Fruit fly (Drosophila melanogaster) whole organism, wandering third instar larva: ENCODE results near the gene Sec5.

Experiments
- Abd-B ChIP-seq: fragments of >200 bp; optimal IDR thresholded peaks from 2 replicates; lab custom pipeline; 2017; ENCODE audit warnings: missing biosample characterization, missing genetic modification characterization
- CG32264 ChIP-seq: fragments of 200-800 bp; sonication (Bioruptor generic); optimal IDR thresholded peaks from 2 replicates; lab custom pipeline; 2016; ENCODE audit warnings: missing biosample characterization, missing genetic modification characterization
- Dfd ChIP-seq: fragments of >200 bp; optimal IDR thresholded peaks from 2 replicates; lab custom pipeline; 2017; ENCODE audit warnings: missing biosample characterization, missing genetic modification characterization
- Dif ChIP-seq: fragments of 200-275, 200-300 bp; sonication (Bioruptor generic); optimal IDR thresholded peaks from 2 replicates; lab custom pipeline; 2018; ENCODE audit warnings: missing biosample characterization, missing genetic modification characterization; ENCODE audit not compliant: partially characterized antibody
- HLH106 ChIP-seq: fragments of 200-800 bp; optimal IDR thresholded peaks from 3 replicates; lab custom pipeline; 2019; ENCODE audit warnings: missing biosample characterization, mild to moderate bottlenecking, missing genetic modification characterization, moderate library complexity
- Hnf4 ChIP-seq: fragments of 200-800 bp; sonication (Bioruptor generic); optimal IDR thresholded peaks from 2 replicates; lab custom pipeline; 2016; ENCODE audit warnings: missing biosample characterization, mild to moderate bottlenecking, missing genetic modification characterization
- Hr78 ChIP-seq: fragments of >200 bp; optimal IDR thresholded peaks from 2 replicates; lab custom pipeline; 2017; ENCODE audit warnings: missing biosample characterization, missing genetic modification characterization
- Hr83 ChIP-seq: fragments of 200-300 bp; sonication (Bioruptor generic); optimal IDR thresholded peaks from 2 replicates; lab custom pipeline; 2016; ENCODE audit warnings: missing biosample characterization, mild to moderate bottlenecking, missing genetic modification characterization, moderate library complexity; ENCODE audit not compliant: poor library complexity, severe bottlenecking
- Jra ChIP-seq: sonication (Bioruptor generic); optimal IDR thresholded peaks from 2 replicates; lab custom pipeline; 2016; ENCODE audit warnings: missing biosample characterization, missing genetic modification characterization
- Myc ChIP-seq: fragments of >200 bp; optimal IDR thresholded peaks from 2 replicates; lab custom pipeline; 2017
- N ChIP-seq: fragments of >200 bp; optimal IDR thresholded peaks from 2 replicates; lab custom pipeline; 2018; ENCODE audit warnings: missing biosample characterization, missing external identifiers, missing genetic modification characterization
- OdsH ChIP-seq: fragments of 200-800 bp; sonication (Bioruptor generic); optimal IDR thresholded peaks from 2 replicates; lab custom pipeline; 2016; ENCODE audit warnings: missing biosample characterization, mild to moderate bottlenecking, missing genetic modification characterization
- Rel ChIP-seq, 2 experiments: fragments of 200-800 bp; sonication (Bioruptor generic) in 1 of 2; optimal IDR thresholded peaks; 2 replicates in 1 of 2; 3 replicates in 1 of 2; lab custom pipeline; 2016 to 2019; ENCODE audit warnings: mild to moderate bottlenecking in 2 of 2, missing biosample characterization in 2 of 2, missing genetic modification characterization in 2 of 2, moderate library complexity in 1 of 2
- br ChIP-seq: fragments of 200-800 bp; sonication (Bioruptor generic); optimal IDR thresholded peaks from 2 replicates; lab custom pipeline; 2016; ENCODE audit warnings: missing biosample characterization, missing genetic modification characterization
- brk ChIP-seq: fragments of 200-800 bp; sonication (Bioruptor generic); optimal IDR thresholded peaks from 2 replicates; lab custom pipeline; 2016; ENCODE audit warnings: missing biosample characterization, mild to moderate bottlenecking, missing genetic modification characterization
- dl ChIP-seq, 2 experiments: fragments of 175-275, 200-275 bp in 1 of 2; fragments of 200-275 bp in 1 of 2; sonication (Bioruptor generic); optimal IDR thresholded peaks; lab custom pipeline; 2018; ENCODE audit warnings: mild to moderate bottlenecking in 2 of 2, missing biosample characterization in 2 of 2, missing genetic modification characterization in 2 of 2, moderate library complexity in 2 of 2; ENCODE audit not compliant: partially characterized antibody in 2 of 2, insufficient read depth in 1 of 2
- dmrt93B ChIP-seq: fragments of 200-800 bp; sonication (Bioruptor generic); optimal IDR thresholded peaks from 2 replicates; lab custom pipeline; 2018; ENCODE audit warnings: missing biosample characterization, mild to moderate bottlenecking, missing genetic modification characterization
- dsf ChIP-seq: sonication (Bioruptor generic); optimal IDR thresholded peaks from 2 replicates; lab custom pipeline; 2016; ENCODE audit warnings: missing biosample characterization, missing genetic modification characterization, borderline replicate concordance
- ey ChIP-seq: fragments of 200-800 bp; sonication (Bioruptor generic); optimal IDR thresholded peaks from 2 replicates; lab custom pipeline; 2016; ENCODE audit warnings: missing biosample characterization, missing genetic modification characterization
- foxo ChIP-seq, 2 experiments: fragments of 200-800 bp; sonication (Bioruptor generic); optimal IDR thresholded peaks; 2 replicates in 1 of 2; 3 replicates in 1 of 2; lab custom pipeline; 2016 to 2017; ENCODE audit warnings: missing biosample characterization in 2 of 2, missing genetic modification characterization in 2 of 2
- h ChIP-seq: fragments of 200-800 bp; sonication (Bioruptor generic); optimal IDR thresholded peaks from 3 replicates; lab custom pipeline; 2016; ENCODE audit warnings: missing biosample characterization, mild to moderate bottlenecking, missing genetic modification characterization
- jim ChIP-seq: fragments of 175-275, 200-325 bp; sonication (Bioruptor generic); optimal IDR thresholded peaks from 2 replicates; lab custom pipeline; 2016; ENCODE audit warnings: missing biosample characterization, mild to moderate bottlenecking, missing genetic modification characterization
- lola ChIP-seq: fragments of >200 bp; optimal IDR thresholded peaks from 2 replicates; lab custom pipeline; 2017; ENCODE audit warnings: missing biosample characterization, missing genetic modification characterization
- pan ChIP-seq: fragments of >200 bp; optimal IDR thresholded peaks from 2 replicates; lab custom pipeline; 2017
- rgr ChIP-seq: fragments of 200-800 bp; sonication (Bioruptor generic); optimal IDR thresholded peaks from 3 replicates; lab custom pipeline; 2016; ENCODE audit warnings: missing biosample characterization, mild to moderate bottlenecking, missing genetic modification characterization
- sage ChIP-seq: fragments of 200-800 bp; sonication (Bioruptor generic); optimal IDR thresholded peaks from 2 replicates; lab custom pipeline; 2016; ENCODE audit warnings: missing biosample characterization, mild to moderate bottlenecking, missing genetic modification characterization
- sv ChIP-seq: fragments of 200-800 bp; sonication (Bioruptor generic); optimal IDR thresholded peaks from 3 replicates; lab custom pipeline; 2016; ENCODE audit warnings: missing biosample characterization, missing genetic modification characterization
- tai ChIP-seq: sonication (Bioruptor generic); optimal IDR thresholded peaks from 2 replicates; lab custom pipeline; 2016; ENCODE audit warnings: missing biosample characterization, missing genetic modification characterization
- usp ChIP-seq: fragments of >200 bp; optimal IDR thresholded peaks from 2 replicates; lab custom pipeline; 2017; ENCODE audit warnings: missing biosample characterization, missing genetic modification characterization
- woc ChIP-seq: sonication (Bioruptor generic); optimal IDR thresholded peaks from 2 replicates; lab custom pipeline; 2016; ENCODE audit warnings: missing biosample characterization, mild to moderate bottlenecking, missing genetic modification characterization

Gene Sec5

dm6 chr2L:3478034-3478880 lies 21.2 kb downstream of the Sec5 start, which contains the start of gene Thor (continued):
- no peak for TF ChIP-seq CG32264
- TF ChIP-seq Dif (GFP tag; lab: Kevin White, UChicago) = peak; percentile 91
- peak; percentile 74 for TF ChIP-seq h (GFP tag; lab: Kevin White, UChicago)
- peak; percentile 31 for TF ChIP-seq dsf (GFP tag; lab: Kevin White, UChicago)
- TF ChIP-seq dmrt93B (GFP tag; lab: Kevin White, UChicago) = no peak
- TF ChIP-seq brk (GFP tag; lab: Kevin White, UChicago) = no peak
- TF ChIP-seq Hr78 (GFP tag; lab: Kevin White, UChicago) = no peak
- TF ChIP-seq sage (GFP tag; lab: Kevin White, UChicago) = no peak
- no peak for TF ChIP-seq Myc
- peak; percentile 68 to 86 for TF ChIP-seq dl (GFP tag; optimal IDR thresholded peaks at IDR 0.05; lab: Kevin White, UChicago; ENCODE audit: insufficient read depth in 1 of 2, partially characterized antibody in 2 of 2)
- no peak for TF ChIP-seq tai (GFP tag; lab: Kevin White, UChicago)
- no peak for TF ChIP-seq lola
- TF ChIP-seq pan (lab: Kevin White, UChicago) = no peak
- TF ChIP-seq foxo (GFP tag; optimal IDR thresholded peaks at IDR 0.05; lab: Kevin White, UChicago) = peak; percentile 49 to 66
- TF ChIP-seq rgr (GFP tag; lab: Kevin White, UChicago) = peak; percentile 75
- no peak for TF ChIP-seq Dfd

dm6 chr2L:3479697-3480442 lies 22.8 kb downstream of the Sec5 start:
- TF ChIP-seq usp (GFP tag; lab: Kevin White, UChicago) (no peak), Rel (GFP tag; optimal IDR thresholded peaks at IDR 0.05; lab: Kevin White, UChicago) (no peak), Rel (tag; optimal IDR thresholded peaks at IDR 0.05; lab: Kevin White, UChicago) (peak; percentile 78), jim (GFP tag; lab: Kevin White, UChicago) (no peak), dmrt93B (GFP tag; lab: Kevin White, UChicago) (no peak), dsf (GFP tag; lab: Kevin White, UChicago) (no peak), h (GFP tag; lab: Kevin White, UChicago) (peak; percentile 62), pan (lab: Kevin White, UChicago) (no peak), ey (GFP tag; lab: Kevin White, UChicago) (no peak), N (GFP tag; lab: Kevin White, UChicago) (no peak), Hnf4 (GFP tag; lab: Kevin White, UChicago) (peak; percentile 26), Jra (GFP tag; lab: Kevin White, UChicago) (peak; percentile 51), Hr83 (GFP tag; lab: Kevin White, UChicago) (peak; percentile 50), woc (peak; percentile 53), Dfd (no peak), sage (GFP tag; lab: Kevin White, UChicago) (no peak)

- TF ChIP-seq Myc = peak; percentile 91
- peak; percentile 25 for TF ChIP-seq brk (GFP tag; lab: Kevin White, UChicago)
- TF ChIP-seq Hnf4 (GFP tag; lab: Kevin White, UChicago) = peak; percentile 27
- TF ChIP-seq ey (GFP tag; lab: Kevin White, UChicago) = no peak
These were observed 23.3 kb downstream of the Sec5 start for dm6 chr2L:3480443-3480839.

dm6 chr2L:3482037-3482436 lies 24.9 kb downstream of the Sec5 start:
- TF ChIP-seq Dif (GFP tag; lab: Kevin White, UChicago) = no peak
- no peak for TF ChIP-seq N (GFP tag; lab: Kevin White, UChicago)
- TF ChIP-seq OdsH (GFP tag; lab: Kevin White, UChicago) = no peak
- no peak for TF ChIP-seq ey (GFP tag; lab: Kevin White, UChicago)
- no peak for TF ChIP-seq HLH106 (tag; lab: Kevin White, UChicago)
- TF ChIP-seq br = no peak
- no peak for TF ChIP-seq Hr78 (GFP tag; lab: Kevin White, UChicago)
- TF ChIP-seq Dfd = no peak
- no peak for TF ChIP-seq sv (GFP tag; lab: Kevin White, UChicago)
- no peak for TF ChIP-seq pan (lab: Kevin White, UChicago)
- no peak for TF ChIP-seq foxo (GFP tag; optimal IDR thresholded peaks at IDR 0.05; lab: Kevin White, UChicago)
- TF ChIP-seq Abd-B (GFP tag; lab: Kevin White, UChicago) = no peak
